Worm (Caenorhabditis elegans) whole organism, mixed stage, embryonic: Measurements from ENCODE around the gene clk-1.

Source experiments
- elt-3 ChIP-seq: fragments of 150-350 bp; optimal IDR thresholded peaks from 2 replicates; lab custom pipeline; 2014; ENCODE audit warnings: missing biosample characterization, missing genetic modification characterization
- flh-1 ChIP-seq: fragments of 200-800 bp; sonication (Bioruptor generic); optimal IDR thresholded peaks from 2 replicates; lab custom pipeline; 2018; ENCODE audit warnings: mild to moderate bottlenecking, missing genetic modification characterization, moderate library complexity, missing compliant biosample characterization
- lin-13 ChIP-seq: fragments of 150-350 bp; optimal IDR thresholded peaks from 2 replicates; lab custom pipeline; 2014; ENCODE audit warnings: missing biosample characterization, missing genetic modification characterization
- lsy-2 ChIP-seq: fragments of 150-350 bp; optimal IDR thresholded peaks from 2 replicates; lab custom pipeline; 2014; ENCODE audit warnings: missing biosample characterization, missing genetic modification characterization
- mep-1 ChIP-seq: fragments of 150-350 bp; optimal IDR thresholded peaks from 2 replicates; lab custom pipeline; 2017; ENCODE audit warnings: missing biosample characterization, missing genetic modification reagents, missing genetic modification characterization, inconsistent platforms
- nhr-2 ChIP-seq: fragments of 150-350 bp; optimal IDR thresholded peaks from 2 replicates; lab custom pipeline; 2014; ENCODE audit warnings: missing biosample characterization, missing genetic modification characterization
- tbx-8 ChIP-seq: fragments of 200-800 bp; sonication (Bioruptor generic); optimal IDR thresholded peaks from 2 replicates; lab custom pipeline; 2018; ENCODE audit warnings: mild to moderate bottlenecking, missing genetic modification characterization, moderate library complexity, missing compliant biosample characterization
- unc-62 ChIP-seq: fragments of 150-350 bp; optimal IDR thresholded peaks from 2 replicates; lab custom pipeline; 2014; ENCODE audit warnings: missing biosample characterization, missing genetic modification reagents, missing genetic modification characterization

Gene clk-1

ce11 chrIII:5321661-5322060 is 44.0 kb downstream of the clk-1 start, which contains the start of gene F52C9.3:
Gene F52C9.3 (plus strand): TSS chrIII:5321885.
- TF ChIP-seq tbx-8 (GFP tag; lab: Kevin White, UChicago) (no peak), elt-3 (tag; lab: Kevin White, UChicago) (no peak), flh-1 (GFP tag; lab: Kevin White, UChicago) (no peak), unc-62 (GFP tag; lab: Kevin White, UChicago) (no peak), lin-13 (tag; lab: Kevin White, UChicago) (no peak), mep-1 (tag; lab: Kevin White, UChicago) (no peak), lsy-2 (tag; lab: Kevin White, UChicago) (no peak)
- TF ChIP-seq, all 35 proteins: peak for 0

DNA sequence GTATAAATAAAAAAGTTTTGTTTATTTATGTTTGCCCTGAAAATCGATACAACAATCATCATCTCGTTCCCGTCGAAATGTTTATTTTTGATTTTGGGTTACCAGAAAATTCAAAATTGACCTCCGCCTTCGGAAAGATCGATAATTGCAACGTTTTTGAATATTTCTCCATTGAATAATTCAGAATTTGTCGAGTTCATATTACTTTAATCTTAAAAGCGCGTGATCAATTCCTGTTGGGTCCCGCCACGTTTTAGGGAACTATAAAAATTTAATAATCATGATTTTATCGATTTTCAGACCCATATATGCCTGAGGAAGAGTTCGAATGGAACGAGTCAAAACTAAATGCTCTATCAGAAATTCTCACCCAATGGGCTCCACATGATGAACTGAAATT is 48.6 kb downstream of the clk-1 start, which contains the start of gene sorf-2:
TSS of gene sorf-2 (plus strand) at position 301 of the 400 bp plus-strand sequence.
- TF ChIP-seq nhr-2 (tag; lab: Kevin White, UChicago), result no peak
- TF ChIP-seq flh-1 (GFP tag; lab: Kevin White, UChicago), result no peak
- TF ChIP-seq lsy-2 (tag; lab: Kevin White, UChicago), result no peak
